Fruit fly (Drosophila melanogaster): ENCODE results near the gene Acsx2.

dm6 chr3R:19822138-19822537, 43.6 kb downstream of the Acsx2 start:
- no peak for TF ChIP-seq CG12768 (GFP tag; optimal IDR thresholded peaks at IDR 0.05)
- TF ChIP-seq Crg-1 (GFP tag; optimal IDR thresholded peaks at IDR 0.05): no peak
- no peak for TF ChIP-seq ovo (GFP tag; optimal IDR thresholded peaks at IDR 0.05)
- no peak for TF ChIP-seq CG1620 (GFP tag; optimal IDR thresholded peaks at IDR 0.05)
- no peak for TF ChIP-seq CG5204 (GFP tag; optimal IDR thresholded peaks at IDR 0.05)

Data from whole organism, adult.